Worm (Caenorhabditis elegans) whole organism, midembryonic: ENCODE results near the gene F55C9.6.

Source experiments
- cog-1 ChIP-seq: sonication (generic microtip); optimal IDR thresholded peaks from 2 replicates; lab custom pipeline; 2016; ENCODE audit warnings: missing genetic modification characterization, missing compliant biosample characterization
- ztf-23 ChIP-seq: fragments of 200-800 bp; sonication (Bioruptor generic); IDR thresholded peaks from 2 replicates; pipeline ENCODE4 v1.3.6; 2022; ENCODE audit warnings: missing genetic modification reagents, missing genetic modification characterization, missing compliant biosample characterization

ce11 chrV:19276354-19276753, 20.3 kb downstream of the F55C9.6 start:
- TF ChIP-seq ztf-23 (GFP tag; lab: Robert Waterston, UW) (no peak), cog-1 (tag; lab: Kevin White, UChicago) (no peak)
